Fruit fly (Drosophila melanogaster) whole organism, embryonic: ENCODE data around the gene Cat.

ENCODE experiments used
- Atf3 ChIP-seq: fragments of 200-800 bp; sonication (Bioruptor generic); optimal IDR thresholded peaks from 3 replicates; lab custom pipeline; 2016; ENCODE audit warnings: missing biosample characterization, missing genetic modification characterization
- Bgb ChIP-seq: fragments of 200-800 bp; sonication (Bioruptor generic); IDR thresholded peaks from 2 replicates; pipeline ENCODE4 v1.3.6; 2022; ENCODE audit warnings: missing biosample characterization, missing genetic modification characterization; ENCODE audit not compliant: partially characterized antibody
- CG1024 ChIP-seq: fragments of 200-800 bp; sonication (Bioruptor generic); IDR thresholded peaks from 2 replicates; pipeline ENCODE4 v1.3.6; 2022; ENCODE audit warnings: missing biosample characterization, missing genetic modification characterization
- CG10543 ChIP-seq: fragments of 200-800 bp; sonication (Bioruptor generic); optimal IDR thresholded peaks from 3 replicates; lab custom pipeline; 2017; ENCODE audit warnings: missing biosample characterization, mild to moderate bottlenecking, missing genetic modification characterization, moderate library complexity
- CG11696 ChIP-seq: fragments of 200-800 bp; sonication (Bioruptor generic); IDR thresholded peaks from 2 replicates; pipeline ENCODE4 v1.3.6; 2022; ENCODE audit warnings: missing biosample characterization, missing genetic modification characterization
- CG14667 ChIP-seq: fragments of 200-800 bp; sonication (Bioruptor generic); IDR thresholded peaks from 2 replicates; pipeline ENCODE4 v1.3.6; 2022; ENCODE audit warnings: missing biosample characterization, missing genetic modification characterization
- CG17829 ChIP-seq: fragments of 200-800 bp; optimal IDR thresholded peaks from 2 replicates; lab custom pipeline; 2019; ENCODE audit warnings: missing biosample characterization, mild to moderate bottlenecking, missing genetic modification characterization, moderate library complexity
- CG2129 ChIP-seq: fragments of 200-800 bp; sonication (Bioruptor generic); IDR thresholded peaks from 2 replicates; pipeline ENCODE4 v1.3.6; 2022; ENCODE audit warnings: missing biosample characterization, missing genetic modification characterization; ENCODE audit not compliant: partially characterized antibody
- CG2875 ChIP-seq: fragments of 200-800 bp; sonication (Bioruptor generic); optimal IDR thresholded peaks from 2 replicates; lab custom pipeline; 2017; ENCODE audit warnings: missing biosample characterization, mild to moderate bottlenecking, missing genetic modification characterization, missing genetic modification reagents
- CG31441 ChIP-seq: fragments of 200-800 bp; sonication (Bioruptor generic); IDR thresholded peaks from 2 replicates; pipeline ENCODE4 v1.3.6; 2022; ENCODE audit warnings: missing biosample characterization, missing genetic modification characterization
- CG6765 ChIP-seq: fragments of 200-800 bp; sonication (Bioruptor generic); optimal IDR thresholded peaks from 3 replicates; lab custom pipeline; 2017; ENCODE audit warnings: missing biosample characterization, mild to moderate bottlenecking, missing genetic modification characterization
- CG6813 ChIP-seq: fragments of 200-800 bp; sonication (Bioruptor generic); optimal IDR thresholded peaks from 2 replicates; lab custom pipeline; 2017; ENCODE audit warnings: missing biosample characterization, missing genetic modification characterization, mild to moderate bottlenecking, moderate library complexity, missing genetic modification reagents
- CTCF ChIP-seq: fragments of 200-800 bp; sonication (Bioruptor generic); optimal IDR thresholded peaks from 2 replicates; lab custom pipeline; 2017; ENCODE audit warnings: missing biosample characterization, mild to moderate bottlenecking, missing genetic modification characterization, moderate library complexity
- CoRest ChIP-seq: fragments of 200-800 bp; sonication (Bioruptor generic); optimal IDR thresholded peaks from 3 replicates; lab custom pipeline; 2018; ENCODE audit warnings: missing biosample characterization, mild to moderate bottlenecking, missing genetic modification characterization, moderate library complexity
- Dfd ChIP-seq, 2 experiments: fragments of >200 bp; optimal IDR thresholded peaks; 2 replicates each; lab custom pipeline; 2017; ENCODE audit warnings: missing biosample characterization in 2 of 2, missing genetic modification characterization in 2 of 2
- Dip2 ChIP-seq: fragments of 200-800 bp; sonication (Bioruptor generic); IDR thresholded peaks from 2 replicates; pipeline ENCODE4 v1.3.6; 2022; ENCODE audit warnings: missing biosample characterization, missing genetic modification characterization
- Drgx ChIP-seq: fragments of 200-800 bp; sonication (Bioruptor generic); IDR thresholded peaks from 2 replicates; pipeline ENCODE4 v1.3.6; 2022; ENCODE audit warnings: missing biosample characterization, missing genetic modification characterization
- Gug ChIP-seq: fragments of 200-800 bp; sonication (Bioruptor generic); IDR thresholded peaks from 4 replicates; pipeline ENCODE4 v1.3.6; 2022; ENCODE audit warnings: missing biosample characterization, missing genetic modification characterization
- HLHmδ ChIP-seq: fragments of 200-800 bp; sonication (Bioruptor generic); optimal IDR thresholded peaks from 2 replicates; lab custom pipeline; 2018; ENCODE audit warnings: missing biosample characterization, mild to moderate bottlenecking, missing genetic modification characterization, moderate library complexity
- Hr3 ChIP-seq: fragments of 200-800 bp; sonication (Bioruptor generic); optimal IDR thresholded peaks from 3 replicates; lab custom pipeline; 2016; ENCODE audit warnings: missing biosample characterization, missing genetic modification characterization
- Hr39 ChIP-seq: fragments of >200 bp; optimal IDR thresholded peaks from 2 replicates; lab custom pipeline; 2017
- Hr51 ChIP-seq, 2 experiments: fragments of 200-800 bp; sonication (Bioruptor generic); optimal IDR thresholded peaks; 2 replicates in 1 of 2; 3 replicates in 1 of 2; lab custom pipeline; 2016 to 2018; ENCODE audit warnings: missing biosample characterization in 2 of 2, missing genetic modification characterization in 2 of 2, mild to moderate bottlenecking in 1 of 2, moderate library complexity in 1 of 2
- Scr ChIP-seq: fragments of 200-800 bp; sonication (Bioruptor generic); IDR thresholded peaks from 2 replicates; pipeline ENCODE4 v1.3.6; 2022; ENCODE audit warnings: missing biosample characterization, missing genetic modification characterization; ENCODE audit not compliant: partially characterized antibody
- Vsx1 ChIP-seq: fragments of 200-800 bp; sonication (Bioruptor generic); optimal IDR thresholded peaks from 2 replicates; lab custom pipeline; 2017; ENCODE audit warnings: missing biosample characterization, mild to moderate bottlenecking, missing genetic modification characterization, missing genetic modification reagents
- amos ChIP-seq: fragments of 200-800 bp; sonication (Bioruptor generic); IDR thresholded peaks from 2 replicates; pipeline ENCODE4 v1.3.6; 2022; ENCODE audit warnings: missing biosample characterization, missing genetic modification characterization; ENCODE audit not compliant: partially characterized antibody
- bigmax ChIP-seq: fragments of 200-800 bp; sonication (Bioruptor generic); optimal IDR thresholded peaks from 2 replicates; lab custom pipeline; 2018; ENCODE audit warnings: missing biosample characterization, mild to moderate bottlenecking, missing genetic modification characterization
- cwo ChIP-seq: fragments of 200-800 bp; sonication (Bioruptor generic); optimal IDR thresholded peaks from 3 replicates; lab custom pipeline; 2017; ENCODE audit warnings: missing biosample characterization, missing genetic modification characterization, mild to moderate bottlenecking, moderate library complexity, missing genetic modification reagents
- dmrt11E ChIP-seq: fragments of 200-800 bp; sonication (Bioruptor generic); optimal IDR thresholded peaks from 3 replicates; lab custom pipeline; 2018; ENCODE audit warnings: missing biosample characterization, mild to moderate bottlenecking, missing genetic modification characterization, moderate library complexity
- dpn ChIP-seq, 2 experiments: fragments of 200-800 bp; sonication (Bioruptor generic); optimal IDR thresholded peaks; 3 replicates each; lab custom pipeline; 2016; ENCODE audit warnings: missing biosample characterization in 2 of 2, missing genetic modification characterization in 2 of 2
- exex ChIP-seq: fragments of 200-800 bp; sonication (Bioruptor generic); optimal IDR thresholded peaks from 4 replicates; lab custom pipeline; 2018; ENCODE audit warnings: missing biosample characterization, mild to moderate bottlenecking, missing genetic modification characterization, moderate library complexity
- fd96Cb ChIP-seq: fragments of 200-800 bp; sonication (Bioruptor generic); optimal IDR thresholded peaks from 2 replicates; lab custom pipeline; 2018; ENCODE audit warnings: missing biosample characterization, mild to moderate bottlenecking, missing genetic modification characterization, moderate library complexity
- inv ChIP-seq: fragments of 200-800 bp; sonication (Bioruptor generic); IDR thresholded peaks from 2 replicates; pipeline ENCODE4 v1.3.6; 2022; ENCODE audit warnings: missing biosample characterization, missing genetic modification characterization; ENCODE audit not compliant: partially characterized antibody
- jing ChIP-seq: fragments of 200-800 bp; sonication (Bioruptor generic); optimal IDR thresholded peaks from 2 replicates; lab custom pipeline; 2018; ENCODE audit warnings: missing biosample characterization, mild to moderate bottlenecking, missing genetic modification characterization
- ken ChIP-seq: fragments of 200-800 bp; sonication (Bioruptor generic); IDR thresholded peaks from 3 replicates; pipeline ENCODE4 v1.3.6; 2022; ENCODE audit warnings: missing biosample characterization, missing genetic modification characterization
- klu ChIP-seq: fragments of 200-800 bp; sonication (Bioruptor generic); IDR thresholded peaks from 2 replicates; pipeline ENCODE4 v1.3.6; 2022; ENCODE audit warnings: missing biosample characterization, missing genetic modification characterization
- mld ChIP-seq: fragments of 200-800 bp; sonication (Bioruptor generic); IDR thresholded peaks from 3 replicates; pipeline ENCODE4 v1.3.6; 2022; ENCODE audit warnings: missing biosample characterization, missing genetic modification characterization; ENCODE audit not compliant: partially characterized antibody
- oc ChIP-seq: fragments of 200-800 bp; sonication (Bioruptor generic); optimal IDR thresholded peaks from 2 replicates; lab custom pipeline; 2018; ENCODE audit warnings: missing biosample characterization, mild to moderate bottlenecking, missing genetic modification characterization, moderate library complexity
- pzg ChIP-seq: fragments of 200-800 bp; sonication (Bioruptor generic); optimal IDR thresholded peaks from 3 replicates; lab custom pipeline; 2018; ENCODE audit warnings: missing biosample characterization, mild to moderate bottlenecking, missing genetic modification characterization, moderate library complexity
- scrt ChIP-seq: fragments of 200-800 bp; sonication (Bioruptor generic); optimal IDR thresholded peaks from 2 replicates; lab custom pipeline; 2018; ENCODE audit warnings: missing biosample characterization, mild to moderate bottlenecking, missing genetic modification characterization, moderate library complexity
- sd ChIP-seq: fragments of 200-800 bp; sonication (Bioruptor generic); optimal IDR thresholded peaks from 3 replicates; lab custom pipeline; 2018; ENCODE audit warnings: missing biosample characterization, mild to moderate bottlenecking, missing genetic modification characterization, moderate library complexity
- slp2 ChIP-seq: fragments of 200-800 bp; sonication (Bioruptor generic); optimal IDR thresholded peaks from 2 replicates; lab custom pipeline; 2016; ENCODE audit warnings: missing biosample characterization, missing genetic modification characterization
- sug ChIP-seq: fragments of 200-800 bp; optimal IDR thresholded peaks from 2 replicates; lab custom pipeline; 2019; ENCODE audit warnings: missing biosample characterization, mild to moderate bottlenecking, missing genetic modification characterization, moderate library complexity
- tna ChIP-seq: fragments of 200-800 bp; sonication (Bioruptor generic); IDR thresholded peaks from 2 replicates; pipeline ENCODE4 v1.3.6; 2022; ENCODE audit warnings: missing biosample characterization, missing genetic modification characterization; ENCODE audit not compliant: partially characterized antibody
- toy ChIP-seq: fragments of 200-800 bp; sonication (Bioruptor generic); IDR thresholded peaks from 2 replicates; pipeline ENCODE4 v1.3.6; 2022; ENCODE audit warnings: missing biosample characterization, missing genetic modification characterization
- vfl ChIP-seq: fragments of 200-800 bp; sonication (Bioruptor generic); optimal IDR thresholded peaks from 2 replicates; lab custom pipeline; 2016; ENCODE audit warnings: missing biosample characterization, missing genetic modification characterization

Cat gene

DNA sequence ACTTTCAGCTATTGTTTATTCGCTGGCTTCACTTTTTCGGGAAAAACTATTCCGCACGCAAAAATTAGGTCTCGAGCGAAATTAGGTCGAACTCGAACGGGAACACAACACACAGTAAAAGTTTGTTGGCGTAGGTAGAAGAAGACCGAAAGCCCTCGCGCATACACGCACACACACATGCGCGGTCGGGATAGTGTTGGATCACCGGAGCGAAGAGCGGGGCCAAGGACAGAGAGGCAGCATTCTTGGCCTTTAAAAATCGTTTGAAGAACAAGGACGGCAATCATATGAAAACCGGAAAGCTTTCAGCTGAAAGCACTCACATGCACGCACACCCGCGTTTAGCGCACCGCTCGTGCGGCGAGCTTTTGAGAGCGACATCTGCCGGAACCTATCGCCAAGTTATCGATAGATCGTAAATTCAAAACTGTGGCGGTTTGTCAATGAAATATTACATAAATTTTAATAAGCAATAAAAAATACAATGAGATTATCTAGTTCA, 21.2 kb upstream of the Cat start, which contains the start of gene ftz-f1 (continued):
- TF ChIP-seq fd96Cb (tag; lab: Kevin White, UChicago) (no peak), klu (GFP tag; lab: Robert Waterston, UW) (no peak), sd (tag; lab: Kevin White, UChicago) (peak; percentile 97), CG6813 (GFP tag; lab: Kevin White, UChicago) (peak; percentile 31), ken (GFP tag; lab: Robert Waterston, UW) (no peak), dpn (GFP tag; optimal IDR thresholded peaks at IDR 0.05; lab: Kevin White, UChicago) (peak in 1 of 2 experiments; percentile 21), Drgx (GFP tag; lab: Robert Waterston, UW) (peak; percentile 46; the same call in 1 of the 2 replicates), Hr51 (GFP tag; optimal IDR thresholded peaks at IDR 0.05; lab: Kevin White, UChicago) (no peak), jing (GFP tag; lab: Kevin White, UChicago) (no peak), bigmax (GFP tag; lab: Kevin White, UChicago) (no peak), amos (GFP tag; lab: Robert Waterston, UW) (peak; percentile 93; the same call in 1 of the 2 replicates), CG6765 (peak; percentile 55), pzg (GFP tag; lab: Kevin White, UChicago) (peak; percentile 89), CG14667 (GFP tag; lab: Robert Waterston, UW) (no peak), CG1024 (GFP tag; lab: Robert Waterston, UW) (no peak), CG11696 (GFP tag; lab: Robert Waterston, UW) (no peak), scrt (peak; percentile 25), inv (GFP tag; lab: Robert Waterston, UW) (peak; percentile 79), Atf3 (GFP tag; lab: Kevin White, UChicago) (no peak), slp2 (GFP tag; lab: Kevin White, UChicago) (no peak), toy (no peak), Gug (no peak), CG31441 (GFP tag; lab: Robert Waterston, UW) (no peak), CG17829 (peak; percentile 47), CTCF (GFP tag; lab: Kevin White, UChicago) (peak; percentile 98)

DNA sequence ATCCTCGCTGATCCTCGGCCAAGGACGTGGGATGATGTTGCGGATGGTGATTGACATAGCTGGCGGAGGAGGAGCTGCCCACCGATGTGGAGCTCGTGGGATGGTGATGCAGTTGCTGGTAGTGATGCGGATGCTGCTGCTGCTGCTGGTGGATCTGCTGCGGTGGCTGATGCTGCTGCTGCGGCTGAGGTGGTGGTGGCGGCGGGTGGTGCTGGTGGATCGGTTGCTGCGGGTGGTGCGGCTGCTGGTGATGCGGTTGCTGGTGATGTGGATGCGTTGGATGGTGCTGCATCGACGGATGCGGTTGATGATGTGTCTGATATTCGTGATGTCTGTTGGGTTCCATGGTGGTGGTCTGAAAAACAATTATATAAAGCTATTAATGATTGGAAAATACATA, 13.3 kb upstream of the Cat start:
- TF ChIP-seq Hr39 (no peak), Hr3 (GFP tag; lab: Kevin White, UChicago) (no peak), Vsx1 (GFP tag; lab: Kevin White, UChicago) (no peak), CoRest (tag; lab: Kevin White, UChicago) (no peak), Dfd (GFP tag; optimal IDR thresholded peaks at IDR 0.05; lab: Kevin White, UChicago) (peak in 1 of 2 experiments; percentile 56)

dm6 chr3L:18810469-18810868, 11.9 kb upstream of the Cat start:
- TF ChIP-seq HLHmδ (GFP tag; lab: Kevin White, UChicago) (no peak), vfl (no peak), cwo (GFP tag; lab: Kevin White, UChicago) (peak; percentile 88), Dip2 (GFP tag; lab: Robert Waterston, UW) (no peak), sd (tag; lab: Kevin White, UChicago) (peak; percentile 40), CG2129 (GFP tag; lab: Robert Waterston, UW) (no peak), CG2875 (GFP tag; lab: Kevin White, UChicago) (no peak), tna (GFP tag; lab: Robert Waterston, UW) (no peak), dmrt11E (tag; lab: Kevin White, UChicago) (no peak), exex (tag; lab: Kevin White, UChicago) (peak; percentile 52), Scr (no peak), CG10543 (GFP tag; lab: Kevin White, UChicago) (no peak), oc (no peak), sug (tag; lab: Kevin White, UChicago) (peak; percentile 8), Bgb (GFP tag; lab: Robert Waterston, UW) (no peak), mld (no peak), Dfd (GFP tag; optimal IDR thresholded peaks at IDR 0.05; lab: Kevin White, UChicago) (no peak)
